Worm (Caenorhabditis elegans) whole organism, L3 larva: ENCODE measurements around the gene coel-1.
A peak's percentile ranks its signal among the peaks of the same experiment; 100 is the strongest.

Experiments used
- ZK546.5 ChIP-seq: sonication (generic microtip); optimal IDR thresholded peaks from 2 replicates; lab custom pipeline; 2017; ENCODE audit warnings: missing biosample characterization, missing genetic modification characterization
- ama-1 ChIP-seq: fragments of 150-350 bp; optimal IDR thresholded peaks from 2 replicates; lab custom pipeline; 2018
- ceh-16 ChIP-seq: sonication (generic microtip); optimal IDR thresholded peaks from 2 replicates; lab custom pipeline; 2017; ENCODE audit warnings: missing biosample characterization, missing genetic modification characterization
- ceh-82 ChIP-seq: fragments of 150-350 bp; optimal IDR thresholded peaks from 2 replicates; lab custom pipeline; 2014; ENCODE audit warnings: missing biosample characterization, missing genetic modification characterization
- ceh-9 ChIP-seq: sonication (generic microtip); optimal IDR thresholded peaks from 2 replicates; lab custom pipeline; 2018; ENCODE audit warnings: missing biosample characterization, missing genetic modification characterization
- elt-1 ChIP-seq: fragments of 150-350 bp; optimal IDR thresholded peaks from 2 replicates; lab custom pipeline; 2014; ENCODE audit warnings: missing biosample characterization, missing genetic modification characterization
- elt-2 ChIP-seq: sonication (generic microtip); optimal IDR thresholded peaks from 2 replicates; lab custom pipeline; 2016; ENCODE audit warnings: missing genetic modification reagents, mild to moderate bottlenecking, missing genetic modification characterization, missing compliant biosample characterization
- eor-1 ChIP-seq, 2 experiments: fragments of 150-350 bp; optimal IDR thresholded peaks; 2 replicates each; lab custom pipeline; 2014 to 2018; ENCODE audit warnings: missing biosample characterization in 2 of 2, missing genetic modification characterization in 2 of 2
- fkh-10 ChIP-seq: sonication (generic microtip); optimal IDR thresholded peaks from 2 replicates; lab custom pipeline; 2017; ENCODE audit warnings: missing biosample characterization, missing genetic modification reagents, missing genetic modification characterization
- fkh-2 ChIP-seq: fragments of 150-350 bp; optimal IDR thresholded peaks from 2 replicates; lab custom pipeline; 2014; ENCODE audit warnings: missing biosample characterization, missing genetic modification reagents, missing genetic modification characterization
- hmg-11 ChIP-seq: sonication (generic microtip); optimal IDR thresholded peaks from 2 replicates; lab custom pipeline; 2016; ENCODE audit warnings: missing genetic modification characterization, missing compliant biosample characterization
- jun-1 ChIP-seq: fragments of 150-350 bp; optimal IDR thresholded peaks from 2 replicates; lab custom pipeline; 2014; ENCODE audit warnings: missing biosample characterization, missing genetic modification reagents, missing genetic modification characterization
- lin-15B ChIP-seq: fragments of 150-350 bp; optimal IDR thresholded peaks from 2 replicates; lab custom pipeline; 2014; ENCODE audit warnings: missing biosample characterization, missing genetic modification characterization
- lin-39 ChIP-seq: fragments of 150-350 bp; optimal IDR thresholded peaks from 2 replicates; lab custom pipeline; 2018; ENCODE audit warnings: missing biosample characterization, missing genetic modification reagents, missing genetic modification characterization
- mdl-1 ChIP-seq: fragments of 150-350 bp; optimal IDR thresholded peaks from 2 replicates; lab custom pipeline; 2014; ENCODE audit warnings: missing biosample characterization, missing genetic modification characterization
- mml-1 ChIP-seq: fragments of 150-350 bp; sonication (generic microtip); optimal IDR thresholded peaks from 3 replicates; lab custom pipeline; 2014; ENCODE audit warnings: missing biosample characterization, missing genetic modification characterization
- nhr-11 ChIP-seq: fragments of 150-350 bp; optimal IDR thresholded peaks from 2 replicates; lab custom pipeline; 2014; ENCODE audit warnings: missing biosample characterization, missing genetic modification characterization
- nhr-12 ChIP-seq: fragments of 150-350 bp; optimal IDR thresholded peaks from 2 replicates; lab custom pipeline; 2014; ENCODE audit warnings: missing biosample characterization, missing genetic modification characterization
- nhr-23 ChIP-seq: fragments of 150-350 bp; optimal IDR thresholded peaks from 2 replicates; lab custom pipeline; 2014; ENCODE audit warnings: missing biosample characterization, missing genetic modification reagents, missing genetic modification characterization
- nhr-25 ChIP-seq: sonication (generic microtip); optimal IDR thresholded peaks from 2 replicates; lab custom pipeline; 2017; ENCODE audit warnings: missing biosample characterization, missing genetic modification characterization
- nhr-43 ChIP-seq: sonication (generic microtip); optimal IDR thresholded peaks from 2 replicates; lab custom pipeline; 2016; ENCODE audit warnings: mild to moderate bottlenecking, missing genetic modification characterization, missing compliant biosample characterization; ENCODE audit not compliant: poor library complexity, severe bottlenecking
- nhr-77 ChIP-seq: fragments of 150-350 bp; optimal IDR thresholded peaks from 2 replicates; lab custom pipeline; 2014; ENCODE audit warnings: missing biosample characterization, missing genetic modification characterization
- pha-4 ChIP-seq: fragments of 150-350 bp; optimal IDR thresholded peaks from 2 replicates; lab custom pipeline; 2014; ENCODE audit warnings: missing biosample characterization, missing genetic modification reagents, missing genetic modification characterization
- pqm-1 ChIP-seq: fragments of 150-350 bp; optimal IDR thresholded peaks from 2 replicates; lab custom pipeline; 2017; ENCODE audit warnings: missing biosample characterization, missing genetic modification characterization, inconsistent platforms
- sea-2 ChIP-seq: fragments of 150-350 bp; sonication (generic microtip); optimal IDR thresholded peaks from 4 replicates; lab custom pipeline; 2014; ENCODE audit warnings: missing biosample characterization, missing genetic modification reagents, missing genetic modification characterization
- skn-1 ChIP-seq: fragments of 150-350 bp; optimal IDR thresholded peaks from 2 replicates; lab custom pipeline; 2014; ENCODE audit warnings: missing biosample characterization, missing genetic modification characterization
- snpc-4 ChIP-seq: fragments of 150-350 bp; optimal IDR thresholded peaks from 2 replicates; lab custom pipeline; 2014; ENCODE audit warnings: missing biosample characterization, missing genetic modification characterization
- tbx-2 ChIP-seq: sonication (generic microtip); optimal IDR thresholded peaks from 2 replicates; lab custom pipeline; 2016; ENCODE audit warnings: mild to moderate bottlenecking, missing genetic modification characterization, missing compliant biosample characterization
- unc-62 ChIP-seq: fragments of 150-350 bp; sonication (generic microtip); optimal IDR thresholded peaks from 4 replicates; lab custom pipeline; 2014; ENCODE audit warnings: missing biosample characterization, missing genetic modification reagents, missing genetic modification characterization
- zag-1 ChIP-seq: fragments of 150-350 bp; optimal IDR thresholded peaks from 2 replicates; lab custom pipeline; 2014; ENCODE audit warnings: missing biosample characterization, missing genetic modification characterization
- ztf-11 ChIP-seq: fragments of 150-350 bp; optimal IDR thresholded peaks from 2 replicates; lab custom pipeline; 2014; ENCODE audit warnings: missing biosample characterization, missing genetic modification characterization
- ztf-4 ChIP-seq: fragments of 150-350 bp; optimal IDR thresholded peaks from 2 replicates; lab custom pipeline; 2014; ENCODE audit warnings: missing biosample characterization, missing genetic modification characterization

The coel-1 gene

ce11 chrX:4268396-4268795, 2.9 kb downstream of the coel-1 start (continued):
- no peak for TF ChIP-seq hmg-11 (tag; lab: Kevin White, UChicago)
- TF ChIP-seq, all 47 proteins: peak for 3

ce11 chrX:4273614-4274013, 8.2 kb downstream of the coel-1 start, which contains the start of gene C52B9.10:
Gene C52B9.10 (plus strand): TSS chrX:4273914.
- TF ChIP-seq fkh-10 (GFP tag; lab: Kevin White, UChicago) (no peak), nhr-23 (tag; lab: Kevin White, UChicago) (no peak), skn-1 (tag; lab: Kevin White, UChicago) (no peak)

- no peak for TF ChIP-seq nhr-12
- TF ChIP-seq mml-1 (tag; lab: Kevin White, UChicago), result no peak
- no peak for TF ChIP-seq hmg-11 (tag; lab: Kevin White, UChicago)
- TF ChIP-seq jun-1 (tag; lab: Kevin White, UChicago), result no peak
- TF ChIP-seq ceh-82 (tag; lab: Kevin White, UChicago), result no peak
- TF ChIP-seq lin-15B, result no peak
Observed at ce11 chrX:4274116-4274515, 8.7 kb downstream of the coel-1 start, which contains the start of gene mec-18. Gene mec-18 (minus strand): TSS chrX:4274216.

- TF ChIP-seq nhr-12 (no peak), nhr-77 (tag; lab: Kevin White, UChicago) (no peak), mdl-1 (tag; lab: Kevin White, UChicago) (no peak), tbx-2 (tag; lab: Kevin White, UChicago) (no peak), ama-1 (lab: Kevin White, UChicago) (no peak), pha-4 (tag; lab: Kevin White, UChicago) (no peak), lin-39 (tag; lab: Kevin White, UChicago) (no peak), nhr-25 (tag; lab: Kevin White, UChicago) (no peak), eor-1 (tag; optimal IDR thresholded peaks at IDR 0.05; lab: Kevin White, UChicago) (no peak), nhr-43 (tag; lab: Kevin White, UChicago) (no peak), ztf-11 (tag; lab: Kevin White, UChicago) (no peak), sea-2 (GFP tag; lab: Kevin White, UChicago) (no peak), snpc-4 (no peak), ztf-4 (no peak), nhr-11 (tag; lab: Kevin White, UChicago) (no peak), unc-62 (GFP tag; lab: Kevin White, UChicago) (no peak), elt-1 (tag; lab: Kevin White, UChicago) (no peak), hmg-11 (tag; lab: Kevin White, UChicago) (no peak), lin-15B (no peak), mml-1 (tag; lab: Kevin White, UChicago) (no peak)
- TF ChIP-seq, all 47 proteins: peak for 0
Observed at ce11 chrX:4279294-4279782, 13.9 kb downstream of the coel-1 start, which contains the start of the genes twk-28 and ets-9. Gene twk-28 (minus strand): TSS chrX:4279344. Gene ets-9 (plus strand): TSS chrX:4279703.

ce11 chrX:4282380-4282779, 16.9 kb downstream of the coel-1 start, which contains the start of gene C52B9.19:
Gene C52B9.19 (plus strand): TSS chrX:4282555.
- peak; percentile 57 for TF ChIP-seq pha-4 (tag; lab: Kevin White, UChicago)
- TF ChIP-seq pqm-1 (tag; lab: Kevin White, UChicago), result peak; percentile 82
- TF ChIP-seq elt-2 (tag; lab: Kevin White, UChicago), result peak; percentile 68
- TF ChIP-seq zag-1, result no peak

ce11 chrX:4283989-4284388, 18.5 kb downstream of the coel-1 start, which contains the start of gene ets-10:
Gene ets-10 (plus strand): TSS chrX:4284189.
- TF ChIP-seq nhr-11 (tag; lab: Kevin White, UChicago) (no peak), elt-2 (tag; lab: Kevin White, UChicago) (peak; percentile 39), fkh-2 (tag; lab: Kevin White, UChicago) (no peak), skn-1 (tag; lab: Kevin White, UChicago) (peak; percentile 9), pha-4 (tag; lab: Kevin White, UChicago) (peak; percentile 37), pqm-1 (tag; lab: Kevin White, UChicago) (peak; percentile 34)

- no peak for TF ChIP-seq ceh-16 (tag; lab: Kevin White, UChicago)
- TF ChIP-seq pqm-1 (tag; lab: Kevin White, UChicago), result peak; percentile 89
- TF ChIP-seq pha-4 (tag; lab: Kevin White, UChicago), result peak; percentile 7
- TF ChIP-seq elt-2 (tag; lab: Kevin White, UChicago), result peak; percentile 62
- no peak for TF ChIP-seq ceh-9
- no peak for TF ChIP-seq ZK546.5 (tag; lab: Kevin White, UChicago)
Observed at ce11 chrX:4284470-4284869, 19.0 kb downstream of the coel-1 start.
